Worm (Caenorhabditis elegans) whole organism, young adult: ENCODE data around the gene srz-66.

Experiments used
- C06A6.2 ChIP-seq: fragments of 200-800 bp; sonication (Bioruptor generic); conservative IDR thresholded peaks from 2 replicates; pipeline ENCODE4 v1.3.6; 2022; ENCODE audit warnings: missing genetic modification characterization, missing compliant biosample characterization
- ama-1 ChIP-seq, 3 experiments: fragments of 150-350 bp in 1 of 3; sonication (generic microtip) in 2 of 3; optimal IDR thresholded peaks; 2 replicates each; lab custom pipeline; 2014 to 2018; ENCODE audit warnings: missing biosample characterization in 2 of 3, missing genetic modification characterization in 2 of 3, missing genetic modification reagents in 2 of 3
- cebp-1 ChIP-seq, 2 experiments: fragments of 200-800 bp in 1 of 2; sonication (Bioruptor generic) in 1 of 2; sonication (generic microtip) in 1 of 2; IDR thresholded peaks in 1 of 2; optimal IDR thresholded peaks in 1 of 2; 2 replicates each; pipeline versions ENCODE4 v1.3.6 to Lab custom; 2017 to 2022; ENCODE audit warnings: missing compliant biosample characterization in 2 of 2, missing genetic modification characterization in 2 of 2, mild to moderate bottlenecking in 1 of 2, missing genetic modification reagents in 1 of 2, moderate library complexity in 1 of 2
- dpl-1 ChIP-seq: fragments of 150-350 bp; optimal IDR thresholded peaks from 2 replicates; lab custom pipeline; 2014; ENCODE audit warnings: missing biosample characterization, missing genetic modification reagents, missing genetic modification characterization
- egl-44 ChIP-seq: fragments of 200-800 bp; sonication (Bioruptor generic); IDR thresholded peaks from 2 replicates; pipeline ENCODE4 v1.3.6; 2022; ENCODE audit warnings: missing genetic modification reagents, missing genetic modification characterization, missing compliant biosample characterization
- lin-35 ChIP-seq, 3 experiments: fragments of 150-350 bp in 2 of 3; sonication (generic microtip) in 1 of 3; optimal IDR thresholded peaks; 2 replicates each; lab custom pipeline; 2014 to 2018; ENCODE audit warnings: missing biosample characterization in 3 of 3, missing genetic modification characterization in 3 of 3, missing genetic modification reagents in 3 of 3
- madf-3 ChIP-seq: fragments of 200-800 bp; sonication (Bioruptor generic); IDR thresholded peaks from 2 replicates; pipeline ENCODE4 v1.3.6; 2022; ENCODE audit warnings: missing genetic modification reagents, missing genetic modification characterization, missing compliant biosample characterization
- pha-4 ChIP-seq: fragments of 150-350 bp; sonication (generic microtip); optimal IDR thresholded peaks from 2 replicates; lab custom pipeline; 2014; ENCODE audit warnings: missing biosample characterization, missing genetic modification reagents, missing genetic modification characterization
- sea-2 ChIP-seq: fragments of 200-800 bp; sonication (Bioruptor generic); IDR thresholded peaks from 2 replicates; pipeline ENCODE4 v1.3.6; 2022; ENCODE audit warnings: missing genetic modification characterization, missing compliant biosample characterization
- sptf-2 ChIP-seq: fragments of 200-800 bp; sonication (Bioruptor generic); optimal IDR thresholded peaks from 2 replicates; lab custom pipeline; 2018; ENCODE audit warnings: mild to moderate bottlenecking, missing genetic modification characterization, missing compliant biosample characterization
- tbp1 ChIP-seq: fragments of 200-800 bp; sonication (Bioruptor generic); optimal IDR thresholded peaks from 2 replicates; lab custom pipeline; 2018; ENCODE audit warnings: mild to moderate bottlenecking, missing genetic modification characterization, missing compliant biosample characterization
- ztf-25 ChIP-seq: fragments of 200-800 bp; sonication (Bioruptor generic); IDR thresholded peaks from 2 replicates; pipeline ENCODE4 v1.3.6; 2022; ENCODE audit warnings: missing genetic modification reagents, missing genetic modification characterization, missing compliant biosample characterization
- ztf-28 ChIP-seq: fragments of 200-800 bp; sonication (Bioruptor generic); IDR thresholded peaks from 2 replicates; pipeline ENCODE4 v1.3.6; 2022; ENCODE audit warnings: missing genetic modification reagents, missing genetic modification characterization, missing compliant biosample characterization

- TF ChIP-seq egl-44 (GFP tag; lab: Robert Waterston, UW), result no peak
- TF ChIP-seq sptf-2 (GFP tag; lab: Kevin White, UChicago), result no peak
- no peak for TF ChIP-seq sea-2 (GFP tag; lab: Robert Waterston, UW)
- TF ChIP-seq tbp1, result no peak
- TF ChIP-seq ama-1 (optimal IDR thresholded peaks at IDR 0.05; lab: Kevin White, UChicago), result no peak
- TF ChIP-seq ama-1 (GFP tag; optimal IDR thresholded peaks at IDR 0.05; lab: Kevin White, UChicago), result no peak
- no peak for TF ChIP-seq cebp-1 (GFP tag; IDR thresholded peaks at IDR 0.05; lab: Robert Waterston, UW)
- TF ChIP-seq cebp-1 (tag; optimal IDR thresholded peaks at IDR 0.05; lab: Kevin White, UChicago), result no peak
- TF ChIP-seq ztf-25, result no peak
- no peak for TF ChIP-seq C06A6.2 (GFP tag; lab: Robert Waterston, UW)
- TF ChIP-seq madf-3 (GFP tag; lab: Robert Waterston, UW), result no peak
- TF ChIP-seq lin-35 (GFP tag; optimal IDR thresholded peaks at IDR 0.05; lab: Kevin White, UChicago), result no peak
- no peak for TF ChIP-seq pha-4 (tag; lab: Kevin White, UChicago)
- TF ChIP-seq dpl-1 (GFP tag; lab: Kevin White, UChicago), result no peak
- TF ChIP-seq ztf-28 (GFP tag; lab: Robert Waterston, UW), result no peak
Observed at ce11 chrV:17177967-17178366, 10.6 kb upstream of the srz-66 start, which contains the start of gene srsx-1.
